Worm (Caenorhabditis elegans) whole organism, late embryonic: Measurements from ENCODE around the gene T19H5.7.

Source experiments
- hlh-13 ChIP-seq: fragments of 200-800 bp; sonication (Bioruptor generic); optimal IDR thresholded peaks from 2 replicates; lab custom pipeline; 2018; ENCODE audit warnings: mild to moderate bottlenecking, missing genetic modification characterization, missing compliant biosample characterization
- pros-1 ChIP-seq: fragments of 150-350 bp; optimal IDR thresholded peaks from 2 replicates; lab custom pipeline; 2014; ENCODE audit warnings: missing biosample characterization, missing genetic modification reagents, missing genetic modification characterization

DNA sequence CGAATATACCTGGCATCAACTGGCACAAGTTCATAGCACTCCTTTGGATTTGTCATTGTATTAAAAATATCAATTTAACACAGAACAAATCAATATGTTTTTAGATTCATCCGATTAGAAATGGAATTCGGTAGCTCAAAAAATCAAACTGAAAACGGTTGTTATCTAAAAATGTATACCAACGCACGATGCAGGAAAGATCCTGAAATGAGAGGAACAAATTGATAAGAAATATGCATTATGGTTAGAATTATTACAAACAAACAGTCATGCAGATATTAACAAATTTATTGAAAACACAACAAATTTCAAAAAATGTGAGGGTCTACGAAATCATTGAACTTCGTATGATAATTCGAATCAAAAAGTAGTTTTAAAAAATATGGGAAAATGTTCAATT is 9.9 kb downstream of the T19H5.7 start, which contains the start of gene T19H5.6:
- TF ChIP-seq pros-1 (tag; lab: Kevin White, UChicago) (no peak), hlh-13 (no peak)
